Fruit fly (Drosophila melanogaster) whole organism, embryonic: ENCODE results near the gene tex.
A peak's percentile ranks its signal among the peaks of the same experiment; 100 is the strongest.

Experiments used
- ATbp ChIP-seq: fragments of 200-800 bp; sonication (Bioruptor generic); optimal IDR thresholded peaks from 2 replicates; lab custom pipeline; 2017; ENCODE audit warnings: missing biosample characterization, mild to moderate bottlenecking, missing genetic modification characterization, missing genetic modification reagents
- Ada2b ChIP-seq: fragments of 200-800 bp; sonication (Bioruptor generic); IDR thresholded peaks from 2 replicates; pipeline ENCODE4 v1.3.6; 2022; ENCODE audit warnings: missing biosample characterization, missing genetic modification characterization
- B-H1 ChIP-seq: fragments of 200-800 bp; sonication (Bioruptor generic); IDR thresholded peaks from 3 replicates; pipeline ENCODE4 v1.3.6; 2022; ENCODE audit warnings: missing biosample characterization, missing genetic modification characterization
- CG10654 ChIP-seq: fragments of 200-800 bp; sonication (Bioruptor generic); optimal IDR thresholded peaks from 2 replicates; lab custom pipeline; 2016; ENCODE audit warnings: missing biosample characterization, missing genetic modification characterization
- CG11504 ChIP-seq: fragments of 200-800 bp; sonication (Bioruptor generic); optimal IDR thresholded peaks from 3 replicates; lab custom pipeline; 2019; ENCODE audit warnings: missing biosample characterization, mild to moderate bottlenecking, missing genetic modification characterization, moderate library complexity
- CG11696 ChIP-seq: fragments of 200-800 bp; sonication (Bioruptor generic); IDR thresholded peaks from 2 replicates; pipeline ENCODE4 v1.3.6; 2022; ENCODE audit warnings: missing biosample characterization, missing genetic modification characterization
- CG12155 ChIP-seq: fragments of 200-800 bp; sonication (Bioruptor generic); optimal IDR thresholded peaks from 3 replicates; lab custom pipeline; 2016; ENCODE audit warnings: missing biosample characterization, missing genetic modification characterization
- CG12659 ChIP-seq: fragments of 200-800 bp; sonication (Bioruptor generic); optimal IDR thresholded peaks from 3 replicates; lab custom pipeline; 2017; ENCODE audit warnings: mild to moderate bottlenecking, missing biosample characterization, missing genetic modification reagents, missing genetic modification characterization
- CG12769 ChIP-seq: fragments of 200-800 bp; sonication (Bioruptor generic); optimal IDR thresholded peaks from 2 replicates; lab custom pipeline; 2019; ENCODE audit warnings: missing biosample characterization, mild to moderate bottlenecking, missing genetic modification characterization, moderate library complexity
- CG13424 ChIP-seq: fragments of 200-800 bp; sonication (Bioruptor generic); optimal IDR thresholded peaks from 2 replicates; lab custom pipeline; 2019; ENCODE audit warnings: missing biosample characterization, mild to moderate bottlenecking, missing genetic modification characterization, moderate library complexity
- CG1603 ChIP-seq: fragments of 200-800 bp; sonication (Bioruptor generic); optimal IDR thresholded peaks from 2 replicates; lab custom pipeline; 2019; ENCODE audit warnings: missing biosample characterization, mild to moderate bottlenecking, missing genetic modification characterization, moderate library complexity
- CG17359 ChIP-seq: fragments of 200-800 bp; sonication (Bioruptor generic); optimal IDR thresholded peaks from 3 replicates; lab custom pipeline; 2018; ENCODE audit warnings: missing biosample characterization, mild to moderate bottlenecking, missing genetic modification characterization, moderate library complexity
- CG17568 ChIP-seq: fragments of 200-800 bp; sonication (Bioruptor generic); optimal IDR thresholded peaks from 2 replicates; lab custom pipeline; 2018; ENCODE audit warnings: missing biosample characterization, mild to moderate bottlenecking, missing genetic modification characterization, moderate library complexity
- CG18011 ChIP-seq: fragments of 200-800 bp; sonication (Bioruptor generic); optimal IDR thresholded peaks from 2 replicates; lab custom pipeline; 2017; ENCODE audit warnings: missing biosample characterization, missing genetic modification characterization, mild to moderate bottlenecking, moderate library complexity, missing genotype
- CG2120 ChIP-seq: fragments of 200-800 bp; sonication (Bioruptor generic); optimal IDR thresholded peaks from 3 replicates; lab custom pipeline; 2016; ENCODE audit warnings: missing biosample characterization, missing genetic modification characterization
- CG32532 ChIP-seq: fragments of 200-800 bp; sonication (Bioruptor generic); IDR thresholded peaks from 2 replicates; pipeline ENCODE4 v1.3.6; 2022; ENCODE audit warnings: missing biosample characterization, missing genetic modification characterization
- CG4820 ChIP-seq: fragments of 200-800 bp; sonication (Bioruptor generic); optimal IDR thresholded peaks from 3 replicates; lab custom pipeline; 2016; ENCODE audit warnings: missing biosample characterization, missing genetic modification characterization
- CG6689 ChIP-seq: fragments of 200-800 bp; sonication (Bioruptor generic); IDR thresholded peaks from 2 replicates; pipeline ENCODE4 v1.3.6; 2022; ENCODE audit warnings: missing biosample characterization, missing genetic modification characterization
- CG7839 ChIP-seq: fragments of 200-800 bp; sonication (Bioruptor generic); optimal IDR thresholded peaks from 3 replicates; lab custom pipeline; 2018; ENCODE audit warnings: missing biosample characterization, mild to moderate bottlenecking, missing genetic modification characterization, moderate library complexity
- CG8388 ChIP-seq: fragments of 200-800 bp; sonication (Bioruptor generic); optimal IDR thresholded peaks from 2 replicates; lab custom pipeline; 2019; ENCODE audit warnings: missing biosample characterization, mild to moderate bottlenecking, missing genetic modification characterization, moderate library complexity
- Dip3 ChIP-seq: fragments of 200-800 bp; sonication (Bioruptor generic); optimal IDR thresholded peaks from 3 replicates; lab custom pipeline; 2016; ENCODE audit warnings: missing biosample characterization, missing genetic modification characterization
- E2f1 ChIP-seq: fragments of 200-800 bp; sonication (Bioruptor generic); IDR thresholded peaks from 2 replicates; pipeline ENCODE4 v1.3.6; 2022; ENCODE audit warnings: missing biosample characterization, missing genetic modification characterization
- H2.0 ChIP-seq: fragments of 200-800 bp; sonication (Bioruptor generic); IDR thresholded peaks from 2 replicates; pipeline ENCODE4 v1.3.6; 2022; ENCODE audit warnings: missing biosample characterization, missing genetic modification characterization
- HLH3B ChIP-seq: fragments of 200-800 bp; sonication (Bioruptor generic); IDR thresholded peaks from 2 replicates; pipeline ENCODE4 v1.3.6; 2022; ENCODE audit warnings: missing biosample characterization, missing genetic modification characterization
- NFAT ChIP-seq: fragments of 200-800 bp; sonication (Bioruptor generic); IDR thresholded peaks from 2 replicates; pipeline ENCODE4 v1.3.6; 2022; ENCODE audit warnings: missing biosample characterization, missing genetic modification characterization
- Nf-YA ChIP-seq: fragments of 200-800 bp; sonication (Bioruptor generic); IDR thresholded peaks from 2 replicates; pipeline ENCODE4 v1.3.6; 2022; ENCODE audit warnings: missing biosample characterization, missing genetic modification characterization
- Sox102F ChIP-seq: fragments of 200-800 bp; sonication (Bioruptor generic); optimal IDR thresholded peaks from 2 replicates; lab custom pipeline; 2018; ENCODE audit warnings: missing biosample characterization, mild to moderate bottlenecking, missing genetic modification characterization, moderate library complexity
- Spps ChIP-seq: fragments of 200-800 bp; sonication (Bioruptor generic); optimal IDR thresholded peaks from 2 replicates; lab custom pipeline; 2018; ENCODE audit warnings: missing biosample characterization, mild to moderate bottlenecking, missing genetic modification characterization
- Ssrp ChIP-seq: fragments of 200-800 bp; sonication (Bioruptor generic); optimal IDR thresholded peaks from 2 replicates; lab custom pipeline; 2018; ENCODE audit warnings: missing biosample characterization, mild to moderate bottlenecking, missing genetic modification characterization, moderate library complexity
- az2 ChIP-seq: fragments of 200-800 bp; sonication (Bioruptor generic); optimal IDR thresholded peaks from 3 replicates; lab custom pipeline; 2016; ENCODE audit warnings: missing biosample characterization, missing genetic modification characterization
- caup ChIP-seq: fragments of 200-800 bp; sonication (Bioruptor generic); optimal IDR thresholded peaks from 3 replicates; lab custom pipeline; 2017; ENCODE audit warnings: missing biosample characterization, mild to moderate bottlenecking, missing genetic modification characterization, moderate library complexity; ENCODE audit not compliant: severe bottlenecking
- ci ChIP-seq: fragments of 200-800 bp; sonication (Bioruptor generic); IDR thresholded peaks from 3 replicates; pipeline ENCODE4 v1.3.6; 2022; ENCODE audit warnings: missing biosample characterization, missing genetic modification characterization
- dysf ChIP-seq: fragments of 200-800 bp; sonication (Bioruptor generic); IDR thresholded peaks from 3 replicates; pipeline ENCODE4 v1.3.6; 2022; ENCODE audit warnings: missing biosample characterization, missing genetic modification characterization
- fu2 ChIP-seq: fragments of 200-800 bp; sonication (Bioruptor generic); optimal IDR thresholded peaks from 2 replicates; lab custom pipeline; 2016; ENCODE audit warnings: missing biosample characterization, missing genetic modification characterization
- grau ChIP-seq: fragments of 200-800 bp; optimal IDR thresholded peaks from 3 replicates; lab custom pipeline; 2019; ENCODE audit warnings: missing biosample characterization, mild to moderate bottlenecking, missing genetic modification characterization, moderate library complexity
- gsb-n ChIP-seq: fragments of 200-800 bp; sonication (Bioruptor generic); optimal IDR thresholded peaks from 3 replicates; lab custom pipeline; 2018; ENCODE audit warnings: missing biosample characterization, mild to moderate bottlenecking, missing genetic modification characterization
- hbn ChIP-seq: fragments of 200-800 bp; sonication (Bioruptor generic); IDR thresholded peaks from 2 replicates; pipeline ENCODE4 v1.3.6; 2022; ENCODE audit warnings: missing biosample characterization, missing genetic modification characterization; ENCODE audit not compliant: partially characterized antibody
- hkb ChIP-seq, 2 experiments: fragments of 200-800 bp in 1 of 2; fragments of >200 bp in 1 of 2; sonication (Bioruptor generic) in 1 of 2; IDR thresholded peaks in 1 of 2; optimal IDR thresholded peaks in 1 of 2; 2 replicates each; pipeline versions ENCODE4 v1.3.6 to Lab custom; 2017 to 2022; ENCODE audit warnings: missing biosample characterization in 1 of 2, missing genetic modification characterization in 1 of 2
- hth ChIP-seq: fragments of >200 bp; optimal IDR thresholded peaks from 2 replicates; lab custom pipeline; 2017; ENCODE audit warnings: inconsistent platforms
- maf-S ChIP-seq: fragments of 200-800 bp; sonication (Bioruptor generic); optimal IDR thresholded peaks from 2 replicates; lab custom pipeline; 2016; ENCODE audit warnings: missing biosample characterization, missing genetic modification characterization
- mam ChIP-seq: fragments of 200-800 bp; sonication (Bioruptor generic); optimal IDR thresholded peaks from 3 replicates; lab custom pipeline; 2016; ENCODE audit warnings: missing biosample characterization, missing genetic modification characterization
- nerfin-1 ChIP-seq: fragments of 200-800 bp; sonication (Bioruptor generic); optimal IDR thresholded peaks from 3 replicates; lab custom pipeline; 2019; ENCODE audit warnings: missing biosample characterization, mild to moderate bottlenecking, missing genetic modification characterization, moderate library complexity
- run ChIP-seq: fragments of 200-800 bp; sonication (Bioruptor generic); optimal IDR thresholded peaks from 3 replicates; lab custom pipeline; 2018; ENCODE audit warnings: missing biosample characterization, mild to moderate bottlenecking, missing genetic modification characterization
- sens-2 ChIP-seq: fragments of 200-800 bp; sonication (Bioruptor generic); IDR thresholded peaks from 2 replicates; pipeline ENCODE4 v1.3.6; 2022; ENCODE audit warnings: missing biosample characterization, missing genetic modification characterization
- seq ChIP-seq: fragments of 200-800 bp; sonication (Bioruptor generic); IDR thresholded peaks from 2 replicates; pipeline ENCODE4 v1.3.6; 2022; ENCODE audit warnings: missing biosample characterization, missing genetic modification characterization
- sisA ChIP-seq: fragments of 200-800 bp; sonication (Bioruptor generic); IDR thresholded peaks from 2 replicates; pipeline ENCODE4 v1.3.6; 2022; ENCODE audit warnings: missing biosample characterization, missing genetic modification characterization
- sob ChIP-seq: fragments of 200-800 bp; sonication (Bioruptor generic); IDR thresholded peaks from 2 replicates; pipeline ENCODE4 v1.3.6; 2022; ENCODE audit warnings: missing biosample characterization, missing genetic modification characterization
- sr ChIP-seq: fragments of 200-800 bp; sonication (Bioruptor generic); IDR thresholded peaks from 3 replicates; pipeline ENCODE4 v1.3.6; 2022; ENCODE audit warnings: missing biosample characterization, missing genetic modification characterization
- unpg ChIP-seq: fragments of 200-800 bp; sonication (Bioruptor generic); optimal IDR thresholded peaks from 3 replicates; lab custom pipeline; 2018; ENCODE audit warnings: missing biosample characterization, mild to moderate bottlenecking, missing genetic modification characterization, moderate library complexity

The tex gene

DNA sequence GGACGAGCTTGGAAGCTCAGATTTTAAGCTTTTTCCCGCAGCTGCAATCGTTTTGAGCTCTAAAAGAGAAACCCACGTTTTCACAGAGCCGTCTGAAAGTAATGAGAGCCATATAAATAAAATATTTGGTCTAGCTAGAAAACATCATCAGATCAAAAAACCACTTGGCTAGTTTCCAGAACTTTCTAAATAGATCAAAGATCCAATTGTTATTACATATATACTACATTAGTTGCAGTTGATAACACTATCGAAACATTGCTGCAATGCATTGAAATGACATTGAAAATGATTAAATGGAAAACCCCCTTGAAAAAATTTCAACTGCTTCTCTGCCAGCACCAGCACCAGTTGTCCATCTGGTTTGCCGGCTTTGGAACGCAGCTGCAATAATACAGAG lies 46.5 kb upstream of the tex start (continued):
- TF ChIP-seq sisA (GFP tag; lab: Robert Waterston, UW), result peak; percentile 41; the same call in 1 of the 2 replicates
- TF ChIP-seq NFAT (GFP tag; lab: Robert Waterston, UW), result no peak
- peak; percentile 61 for TF ChIP-seq unpg

DNA sequence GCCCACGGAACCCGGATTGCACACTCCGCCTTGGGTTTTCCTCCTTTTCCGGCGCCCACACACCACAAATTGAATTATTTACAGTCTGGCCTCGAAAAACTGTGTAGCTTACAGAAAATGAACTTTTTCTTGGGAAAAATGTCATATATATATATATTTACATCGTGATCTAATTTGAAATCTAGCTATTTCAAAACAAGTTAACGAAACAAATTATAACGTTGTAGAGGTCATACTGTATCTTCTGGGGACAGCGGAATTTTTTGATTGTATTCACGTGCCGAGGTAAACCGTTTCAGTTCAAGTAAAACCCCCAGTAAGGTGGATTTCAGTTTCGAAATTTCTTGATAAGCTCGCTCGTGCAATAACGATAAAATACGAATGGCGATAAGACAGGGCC lies 46.0 kb upstream of the tex start:
- TF ChIP-seq grau (tag; lab: Kevin White, UChicago) (peak; percentile 89), gsb-n (tag; lab: Kevin White, UChicago) (peak; percentile 1), nerfin-1 (tag; lab: Kevin White, UChicago) (peak; percentile 16), CG12659 (GFP tag; lab: Kevin White, UChicago) (peak; percentile 23), H2.0 (GFP tag; lab: Robert Waterston, UW) (peak; percentile 40; the same call in 1 of the 2 replicates), mam (peak; percentile 40), E2f1 (GFP tag; lab: Robert Waterston, UW) (peak; percentile 38; the same call in 1 of the 2 replicates), CG12769 (peak; percentile 51), CG11504 (tag; lab: Kevin White, UChicago) (peak; percentile 54), CG12155 (GFP tag; lab: Kevin White, UChicago) (peak; percentile 50), caup (GFP tag; lab: Kevin White, UChicago) (peak; percentile 17), dysf (GFP tag; lab: Robert Waterston, UW) (peak; percentile 76), CG17359 (peak; percentile 76), CG32532 (GFP tag; lab: Robert Waterston, UW) (peak; percentile 73), fu2 (GFP tag; lab: Kevin White, UChicago) (no peak), seq (GFP tag; lab: Robert Waterston, UW) (peak; percentile 28; the same call in 1 of the 2 replicates), CG18011 (GFP tag; lab: Kevin White, UChicago) (no peak), CG11696 (GFP tag; lab: Robert Waterston, UW) (peak; percentile 48), Dip3 (GFP tag; lab: Kevin White, UChicago) (no peak), Ada2b (GFP tag; lab: Robert Waterston, UW) (peak; percentile 73), run (tag; lab: Kevin White, UChicago) (peak; percentile 7), CG13424 (tag; lab: Kevin White, UChicago) (peak; percentile 49), B-H1 (GFP tag; lab: Robert Waterston, UW) (peak; percentile 31; the same call in 2 of the 3 replicates), sob (GFP tag; lab: Robert Waterston, UW) (peak; percentile 62), sens-2 (peak; percentile 24; the same call in 1 of the 2 replicates), CG17568 (peak; percentile 48), maf-S (no peak), CG7839 (tag; lab: Kevin White, UChicago) (peak; percentile 57), CG2120 (GFP tag; lab: Kevin White, UChicago) (peak; percentile 63), NFAT (GFP tag; lab: Robert Waterston, UW) (peak; percentile 53), hth (lab: Kevin White, UChicago) (no peak), Nf-YA (GFP tag; lab: Robert Waterston, UW) (peak; percentile 63), ATbp (GFP tag; lab: Kevin White, UChicago) (peak; percentile 61), ci (peak; percentile 81), az2 (peak; percentile 23), CG8388 (GFP tag; lab: Kevin White, UChicago) (peak; percentile 19), Ssrp (tag; lab: Kevin White, UChicago) (peak; percentile 34), hbn (GFP tag; lab: Robert Waterston, UW) (no peak), HLH3B (peak; percentile 62), CG10654 (peak; percentile 34), Sox102F (peak; percentile 78), sr (GFP tag; lab: Robert Waterston, UW) (peak; percentile 85), Spps (no peak), CG1603 (tag; lab: Kevin White, UChicago) (peak; percentile 49), CG6689 (GFP tag; lab: Robert Waterston, UW) (peak; percentile 74), CG4820 (peak; percentile 35), hkb (optimal IDR thresholded peaks at IDR 0.05; lab: Kevin White, UChicago) (no peak), hkb (GFP tag; IDR thresholded peaks at IDR 0.05; lab: Robert Waterston, UW) (peak; percentile 78)
